Worm (Caenorhabditis elegans): ENCODE measurements around the gene B0416.4.

DNA sequence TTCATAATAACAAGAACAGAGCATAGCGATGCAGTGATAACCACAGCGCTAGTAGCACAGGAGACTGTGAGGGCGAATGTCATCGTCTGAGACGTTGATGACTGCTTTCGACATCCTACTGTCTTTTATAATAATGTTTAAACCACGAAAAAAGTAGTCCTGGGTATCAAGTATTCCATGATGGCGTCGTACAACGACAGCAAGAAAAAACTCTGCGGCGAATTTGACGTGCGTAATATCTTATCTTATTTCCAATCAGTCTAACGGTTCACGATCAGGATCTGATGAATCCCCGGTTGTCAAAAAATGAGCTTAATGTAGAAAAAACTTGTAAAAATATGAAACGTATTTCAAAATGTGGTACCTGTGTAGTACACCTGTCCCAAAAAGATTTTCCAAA is 44.2 kb upstream of the B0416.4 start, which contains the start of gene col-175:
- TF ChIP-seq snpc-4 (tag; optimal IDR thresholded peaks at IDR 0.05): no peak
- no peak for TF ChIP-seq mdl-1 (tag; optimal IDR thresholded peaks at IDR 0.05)
- no peak for TF ChIP-seq unc-62 (GFP tag; optimal IDR thresholded peaks at IDR 0.05)
- TF ChIP-seq R02D3.7 (tag; optimal IDR thresholded peaks at IDR 0.05): no peak
- TF ChIP-seq ceh-82 (tag; optimal IDR thresholded peaks at IDR 0.05): no peak
- no peak for TF ChIP-seq alr-1 (tag; optimal IDR thresholded peaks at IDR 0.05)
- TF ChIP-seq skn-1 (tag; optimal IDR thresholded peaks at IDR 0.05): no peak
- no peak for TF ChIP-seq ama-1 (optimal IDR thresholded peaks at IDR 0.05)
- TF ChIP-seq aly-2 (tag; optimal IDR thresholded peaks at IDR 0.05): no peak
- no peak for TF ChIP-seq ztf-11 (tag; optimal IDR thresholded peaks at IDR 0.05)
- TF ChIP-seq crh-2 (tag; optimal IDR thresholded peaks at IDR 0.05): no peak
- TF ChIP-seq ztf-1 (GFP tag; conservative IDR thresholded peaks at IDR 0.05): no peak
- no peak for TF ChIP-seq lin-11 (tag; optimal IDR thresholded peaks at IDR 0.05)

Data from whole organism, L2 larva.